Worm (Caenorhabditis elegans) whole organism, L2 larva: ENCODE data around the gene rps-14.

Experiments
- aly-2 ChIP-seq: fragments of 150-350 bp; optimal IDR thresholded peaks from 2 replicates; lab custom pipeline; 2014; ENCODE audit warnings: missing biosample characterization, missing genetic modification characterization
- ama-1 ChIP-seq: fragments of 150-350 bp; optimal IDR thresholded peaks from 2 replicates; lab custom pipeline; 2018; ENCODE audit warnings: inconsistent platforms
- blmp-1 ChIP-seq: sonication (generic microtip); optimal IDR thresholded peaks from 2 replicates; lab custom pipeline; 2017; ENCODE audit warnings: missing genetic modification characterization, mild to moderate bottlenecking, missing compliant biosample characterization, antibody characterized with exemption, moderate library complexity; ENCODE audit not compliant: insufficient read depth
- ceh-82 ChIP-seq: fragments of 150-350 bp; optimal IDR thresholded peaks from 2 replicates; lab custom pipeline; 2014; ENCODE audit warnings: missing biosample characterization, missing genetic modification characterization
- fos-1 ChIP-seq: fragments of 150-350 bp; optimal IDR thresholded peaks from 2 replicates; lab custom pipeline; 2014; ENCODE audit warnings: missing biosample characterization, missing genetic modification characterization
- lsy-2 ChIP-seq, 2 experiments: fragments of 150-350 bp in 1 of 2; sonication (generic microtip) in 1 of 2; optimal IDR thresholded peaks; 2 replicates each; lab custom pipeline; 2014 to 2017; ENCODE audit warnings: missing biosample characterization in 2 of 2, missing genetic modification characterization in 2 of 2
- nhr-10 ChIP-seq: sonication (generic microtip); optimal IDR thresholded peaks from 2 replicates; lab custom pipeline; 2017; ENCODE audit warnings: missing biosample characterization, missing genetic modification characterization
- nhr-11 ChIP-seq: fragments of 150-350 bp; optimal IDR thresholded peaks from 2 replicates; lab custom pipeline; 2014; ENCODE audit warnings: missing biosample characterization, missing genetic modification characterization
- nhr-25 ChIP-seq: fragments of 150-350 bp; sonication (generic microtip); optimal IDR thresholded peaks from 3 replicates; lab custom pipeline; 2014; ENCODE audit warnings: missing biosample characterization, missing genetic modification characterization
- nhr-77 ChIP-seq: fragments of 150-350 bp; optimal IDR thresholded peaks from 2 replicates; lab custom pipeline; 2014; ENCODE audit warnings: missing biosample characterization, missing genetic modification characterization
- snpc-4 ChIP-seq: fragments of 150-350 bp; optimal IDR thresholded peaks from 2 replicates; lab custom pipeline; 2014; ENCODE audit warnings: missing biosample characterization, missing genetic modification characterization
- unc-39 ChIP-seq: fragments of 150-350 bp; optimal IDR thresholded peaks from 2 replicates; lab custom pipeline; 2014; ENCODE audit warnings: missing biosample characterization, missing genetic modification characterization
- unc-62 ChIP-seq: fragments of 150-350 bp; optimal IDR thresholded peaks from 2 replicates; lab custom pipeline; 2014; ENCODE audit warnings: missing biosample characterization, missing genetic modification reagents, missing genetic modification characterization

ce11 chrIII:7144749-7145148 lies 34.6 kb downstream of the rps-14 start, which contains the start of gene glr-2:
- no peak for TF ChIP-seq snpc-4 (tag; lab: Kevin White, UChicago)
- no peak for TF ChIP-seq unc-39
- no peak for TF ChIP-seq fos-1 (tag; lab: Kevin White, UChicago)
- TF ChIP-seq nhr-11 (tag; lab: Kevin White, UChicago) = no peak
- no peak for TF ChIP-seq nhr-25 (tag; lab: Kevin White, UChicago)
- no peak for TF ChIP-seq nhr-77
- TF ChIP-seq nhr-10 (tag; lab: Kevin White, UChicago) = no peak
- no peak for TF ChIP-seq blmp-1
- TF ChIP-seq aly-2 (tag; lab: Kevin White, UChicago) = no peak
- no peak for TF ChIP-seq unc-62
- TF ChIP-seq lsy-2 (tag; optimal IDR thresholded peaks at IDR 0.05; lab: Kevin White, UChicago) = no peak
- no peak for TF ChIP-seq ceh-82 (tag; lab: Kevin White, UChicago)
- TF ChIP-seq ama-1 (lab: Kevin White, UChicago) = no peak
